Fruit fly (Drosophila melanogaster) whole organism, wandering third instar larva: ENCODE data around the gene kin17.
A peak's percentile ranks its signal among the peaks of the same experiment; 100 is the strongest.

Experiments
- Abd-B ChIP-seq: fragments of >200 bp; optimal IDR thresholded peaks from 2 replicates; lab custom pipeline; 2017; ENCODE audit warnings: missing biosample characterization, missing genetic modification characterization
- CG32264 ChIP-seq: fragments of 200-800 bp; sonication (Bioruptor generic); optimal IDR thresholded peaks from 2 replicates; lab custom pipeline; 2016; ENCODE audit warnings: missing biosample characterization, missing genetic modification characterization
- CG9705 ChIP-seq: fragments of 200-800 bp; sonication (Bioruptor generic); optimal IDR thresholded peaks from 2 replicates; lab custom pipeline; 2018; ENCODE audit warnings: missing biosample characterization, mild to moderate bottlenecking, missing genetic modification characterization
- CrebA ChIP-seq: fragments of 200-800 bp; sonication (Bioruptor generic); optimal IDR thresholded peaks from 2 replicates; lab custom pipeline; 2016; ENCODE audit warnings: missing biosample characterization, mild to moderate bottlenecking, missing genetic modification characterization, borderline replicate concordance
- Dfd ChIP-seq: fragments of >200 bp; optimal IDR thresholded peaks from 2 replicates; lab custom pipeline; 2017; ENCODE audit warnings: missing biosample characterization, missing genetic modification characterization
- Dif ChIP-seq: fragments of 200-275, 200-300 bp; sonication (Bioruptor generic); optimal IDR thresholded peaks from 2 replicates; lab custom pipeline; 2018; ENCODE audit warnings: missing biosample characterization, missing genetic modification characterization; ENCODE audit not compliant: partially characterized antibody
- GATAd ChIP-seq: sonication (Bioruptor generic); optimal IDR thresholded peaks from 2 replicates; lab custom pipeline; 2016; ENCODE audit warnings: missing biosample characterization, missing genetic modification characterization
- HLH106 ChIP-seq: fragments of 200-800 bp; optimal IDR thresholded peaks from 3 replicates; lab custom pipeline; 2019; ENCODE audit warnings: missing biosample characterization, mild to moderate bottlenecking, missing genetic modification characterization, moderate library complexity
- Hnf4 ChIP-seq: fragments of 200-800 bp; sonication (Bioruptor generic); optimal IDR thresholded peaks from 2 replicates; lab custom pipeline; 2016; ENCODE audit warnings: missing biosample characterization, mild to moderate bottlenecking, missing genetic modification characterization
- Hr78 ChIP-seq: fragments of >200 bp; optimal IDR thresholded peaks from 2 replicates; lab custom pipeline; 2017; ENCODE audit warnings: missing biosample characterization, missing genetic modification characterization
- Hr83 ChIP-seq: fragments of 200-300 bp; sonication (Bioruptor generic); optimal IDR thresholded peaks from 2 replicates; lab custom pipeline; 2016; ENCODE audit warnings: missing biosample characterization, mild to moderate bottlenecking, missing genetic modification characterization, moderate library complexity; ENCODE audit not compliant: poor library complexity, severe bottlenecking
- Jra ChIP-seq: sonication (Bioruptor generic); optimal IDR thresholded peaks from 2 replicates; lab custom pipeline; 2016; ENCODE audit warnings: missing biosample characterization, missing genetic modification characterization
- Mio ChIP-seq: sonication (Bioruptor generic); optimal IDR thresholded peaks from 2 replicates; lab custom pipeline; 2016; ENCODE audit warnings: missing biosample characterization, missing genetic modification characterization
- Myc ChIP-seq: fragments of >200 bp; optimal IDR thresholded peaks from 2 replicates; lab custom pipeline; 2017
- N ChIP-seq: fragments of >200 bp; optimal IDR thresholded peaks from 2 replicates; lab custom pipeline; 2018; ENCODE audit warnings: missing biosample characterization, missing external identifiers, missing genetic modification characterization
- OdsH ChIP-seq: fragments of 200-800 bp; sonication (Bioruptor generic); optimal IDR thresholded peaks from 2 replicates; lab custom pipeline; 2016; ENCODE audit warnings: missing biosample characterization, mild to moderate bottlenecking, missing genetic modification characterization
- Rel ChIP-seq, 2 experiments: fragments of 200-800 bp; sonication (Bioruptor generic) in 1 of 2; optimal IDR thresholded peaks; 2 replicates in 1 of 2; 3 replicates in 1 of 2; lab custom pipeline; 2016 to 2019; ENCODE audit warnings: mild to moderate bottlenecking in 2 of 2, missing biosample characterization in 2 of 2, missing genetic modification characterization in 2 of 2, moderate library complexity in 1 of 2
- Sp1 ChIP-seq: fragments of 200-800 bp; sonication (Bioruptor generic); optimal IDR thresholded peaks from 3 replicates; lab custom pipeline; 2019; ENCODE audit warnings: missing biosample characterization, mild to moderate bottlenecking, missing genetic modification characterization, moderate library complexity
- Vsx2 ChIP-seq: fragments of 200-300, 225-300 bp; sonication (Bioruptor generic); optimal IDR thresholded peaks from 2 replicates; lab custom pipeline; 2018; ENCODE audit warnings: missing biosample characterization, missing genetic modification characterization; ENCODE audit not compliant: partially characterized antibody
- br ChIP-seq: fragments of 200-800 bp; sonication (Bioruptor generic); optimal IDR thresholded peaks from 2 replicates; lab custom pipeline; 2016; ENCODE audit warnings: missing biosample characterization, missing genetic modification characterization
- brk ChIP-seq: fragments of 200-800 bp; sonication (Bioruptor generic); optimal IDR thresholded peaks from 2 replicates; lab custom pipeline; 2016; ENCODE audit warnings: missing biosample characterization, mild to moderate bottlenecking, missing genetic modification characterization
- dl ChIP-seq, 2 experiments: fragments of 175-275, 200-275 bp in 1 of 2; fragments of 200-275 bp in 1 of 2; sonication (Bioruptor generic); optimal IDR thresholded peaks; lab custom pipeline; 2018; ENCODE audit warnings: mild to moderate bottlenecking in 2 of 2, missing biosample characterization in 2 of 2, missing genetic modification characterization in 2 of 2, moderate library complexity in 2 of 2; ENCODE audit not compliant: partially characterized antibody in 2 of 2, insufficient read depth in 1 of 2
- dmrt93B ChIP-seq: fragments of 200-800 bp; sonication (Bioruptor generic); optimal IDR thresholded peaks from 2 replicates; lab custom pipeline; 2018; ENCODE audit warnings: missing biosample characterization, mild to moderate bottlenecking, missing genetic modification characterization
- dsf ChIP-seq: sonication (Bioruptor generic); optimal IDR thresholded peaks from 2 replicates; lab custom pipeline; 2016; ENCODE audit warnings: missing biosample characterization, missing genetic modification characterization, borderline replicate concordance
- ey ChIP-seq: fragments of 200-800 bp; sonication (Bioruptor generic); optimal IDR thresholded peaks from 2 replicates; lab custom pipeline; 2016; ENCODE audit warnings: missing biosample characterization, missing genetic modification characterization
- foxo ChIP-seq, 2 experiments: fragments of 200-800 bp; sonication (Bioruptor generic); optimal IDR thresholded peaks; 2 replicates in 1 of 2; 3 replicates in 1 of 2; lab custom pipeline; 2016 to 2017; ENCODE audit warnings: missing biosample characterization in 2 of 2, missing genetic modification characterization in 2 of 2
- fru ChIP-seq: fragments of 200-800 bp; sonication (Bioruptor generic); optimal IDR thresholded peaks from 3 replicates; lab custom pipeline; 2016; ENCODE audit warnings: missing biosample characterization, mild to moderate bottlenecking, missing genetic modification characterization
- h ChIP-seq: fragments of 200-800 bp; sonication (Bioruptor generic); optimal IDR thresholded peaks from 3 replicates; lab custom pipeline; 2016; ENCODE audit warnings: missing biosample characterization, mild to moderate bottlenecking, missing genetic modification characterization
- jim ChIP-seq: fragments of 175-275, 200-325 bp; sonication (Bioruptor generic); optimal IDR thresholded peaks from 2 replicates; lab custom pipeline; 2016; ENCODE audit warnings: missing biosample characterization, mild to moderate bottlenecking, missing genetic modification characterization
- lola ChIP-seq: fragments of >200 bp; optimal IDR thresholded peaks from 2 replicates; lab custom pipeline; 2017; ENCODE audit warnings: missing biosample characterization, missing genetic modification characterization
- pan ChIP-seq: fragments of >200 bp; optimal IDR thresholded peaks from 2 replicates; lab custom pipeline; 2017
- psq ChIP-seq: fragments of 200-800 bp; sonication (Bioruptor generic); optimal IDR thresholded peaks from 3 replicates; lab custom pipeline; 2017; ENCODE audit warnings: missing biosample characterization, mild to moderate bottlenecking, missing genetic modification characterization, moderate library complexity
- rgr ChIP-seq: fragments of 200-800 bp; sonication (Bioruptor generic); optimal IDR thresholded peaks from 3 replicates; lab custom pipeline; 2016; ENCODE audit warnings: missing biosample characterization, mild to moderate bottlenecking, missing genetic modification characterization
- sage ChIP-seq: fragments of 200-800 bp; sonication (Bioruptor generic); optimal IDR thresholded peaks from 2 replicates; lab custom pipeline; 2016; ENCODE audit warnings: missing biosample characterization, mild to moderate bottlenecking, missing genetic modification characterization
- sv ChIP-seq: fragments of 200-800 bp; sonication (Bioruptor generic); optimal IDR thresholded peaks from 3 replicates; lab custom pipeline; 2016; ENCODE audit warnings: missing biosample characterization, missing genetic modification characterization
- tai ChIP-seq: sonication (Bioruptor generic); optimal IDR thresholded peaks from 2 replicates; lab custom pipeline; 2016; ENCODE audit warnings: missing biosample characterization, missing genetic modification characterization
- usp ChIP-seq: fragments of >200 bp; optimal IDR thresholded peaks from 2 replicates; lab custom pipeline; 2017; ENCODE audit warnings: missing biosample characterization, missing genetic modification characterization
- woc ChIP-seq: sonication (Bioruptor generic); optimal IDR thresholded peaks from 2 replicates; lab custom pipeline; 2016; ENCODE audit warnings: missing biosample characterization, mild to moderate bottlenecking, missing genetic modification characterization

The kin17 gene

dm6 chr3L:20401026-20401912 is 44.7 kb downstream of the kin17 start, which contains the start of gene trbl:
trbl (minus strand) TSS chr3L:20401609.
- peak; percentile 87 for TF ChIP-seq Vsx2
- no peak for TF ChIP-seq Rel (GFP tag; optimal IDR thresholded peaks at IDR 0.05; lab: Kevin White, UChicago)
- TF ChIP-seq Rel (tag; optimal IDR thresholded peaks at IDR 0.05; lab: Kevin White, UChicago): peak; percentile 16
- TF ChIP-seq Dif (GFP tag; lab: Kevin White, UChicago): peak; percentile 97
- no peak for TF ChIP-seq CG9705
- TF ChIP-seq dmrt93B (GFP tag; lab: Kevin White, UChicago): no peak
- TF ChIP-seq h (GFP tag; lab: Kevin White, UChicago): no peak
- no peak for TF ChIP-seq sage (GFP tag; lab: Kevin White, UChicago)
- no peak for TF ChIP-seq jim (GFP tag; lab: Kevin White, UChicago)
- peak; percentile 99 for TF ChIP-seq psq (GFP tag; lab: Kevin White, UChicago)
- no peak for TF ChIP-seq Myc (lab: Kevin White, UChicago)
- TF ChIP-seq rgr (GFP tag; lab: Kevin White, UChicago): peak; percentile 33
- peak; percentile 54 for TF ChIP-seq Hr83 (GFP tag; lab: Kevin White, UChicago)
- no peak for TF ChIP-seq N (GFP tag; lab: Kevin White, UChicago)
- no peak for TF ChIP-seq Hnf4 (GFP tag; lab: Kevin White, UChicago)
- peak; percentile 44 for TF ChIP-seq Sp1 (GFP tag; lab: Kevin White, UChicago)
- TF ChIP-seq fru (GFP tag; lab: Kevin White, UChicago): peak; percentile 42
- TF ChIP-seq dl (GFP tag; optimal IDR thresholded peaks at IDR 0.05; lab: Kevin White, UChicago; ENCODE audit: insufficient read depth in 1 of 2, partially characterized antibody in 2 of 2): peak; percentile 88 to 95
- no peak for TF ChIP-seq OdsH (GFP tag; lab: Kevin White, UChicago)
- no peak for TF ChIP-seq CG32264 (GFP tag; lab: Kevin White, UChicago)

dm6 chr3L:20402665-20403492 is 46.3 kb downstream of the kin17 start:
- TF ChIP-seq dl (GFP tag; optimal IDR thresholded peaks at IDR 0.05; lab: Kevin White, UChicago; ENCODE audit: insufficient read depth in 1 of 2, partially characterized antibody in 2 of 2) (no peak), HLH106 (tag; lab: Kevin White, UChicago) (peak; percentile 78), woc (GFP tag; lab: Kevin White, UChicago) (peak; percentile 44), Jra (GFP tag; lab: Kevin White, UChicago) (peak; percentile 55), N (GFP tag; lab: Kevin White, UChicago) (no peak), rgr (GFP tag; lab: Kevin White, UChicago) (peak; percentile 51), sage (GFP tag; lab: Kevin White, UChicago) (no peak), CG9705 (peak; percentile 40), CrebA (GFP tag; lab: Kevin White, UChicago) (no peak), fru (GFP tag; lab: Kevin White, UChicago) (peak; percentile 60), psq (GFP tag; lab: Kevin White, UChicago) (peak; percentile 93), Hr78 (GFP tag; lab: Kevin White, UChicago) (no peak), sv (no peak), CG32264 (GFP tag; lab: Kevin White, UChicago) (peak; percentile 54), Dfd (no peak), ey (GFP tag; lab: Kevin White, UChicago) (peak; percentile 71), dsf (GFP tag; lab: Kevin White, UChicago) (no peak), pan (lab: Kevin White, UChicago) (no peak), Myc (lab: Kevin White, UChicago) (no peak), usp (GFP tag; lab: Kevin White, UChicago) (no peak), OdsH (GFP tag; lab: Kevin White, UChicago) (peak; percentile 68), foxo (GFP tag; optimal IDR thresholded peaks at IDR 0.05; lab: Kevin White, UChicago) (peak in 1 of 2 experiments; percentile 61), br (GFP tag; lab: Kevin White, UChicago) (peak; percentile 66), Sp1 (GFP tag; lab: Kevin White, UChicago) (peak; percentile 79), Vsx2 (no peak), h (GFP tag; lab: Kevin White, UChicago) (peak; percentile 75), Dif (GFP tag; lab: Kevin White, UChicago) (peak; percentile 9), Rel (GFP tag; optimal IDR thresholded peaks at IDR 0.05; lab: Kevin White, UChicago) (peak; percentile 58), Rel (tag; optimal IDR thresholded peaks at IDR 0.05; lab: Kevin White, UChicago) (peak; percentile 50), Hr83 (GFP tag; lab: Kevin White, UChicago) (no peak), Hnf4 (GFP tag; lab: Kevin White, UChicago) (peak; percentile 52), tai (peak; percentile 19), jim (GFP tag; lab: Kevin White, UChicago) (no peak), dmrt93B (GFP tag; lab: Kevin White, UChicago) (peak; percentile 22), lola (GFP tag; lab: Kevin White, UChicago) (no peak), Abd-B (GFP tag; lab: Kevin White, UChicago) (no peak), Mio (GFP tag; lab: Kevin White, UChicago) (no peak), GATAd (GFP tag; lab: Kevin White, UChicago) (no peak), brk (GFP tag; lab: Kevin White, UChicago) (peak; percentile 49)
- TF ChIP-seq, all 38 proteins: peak for 20
